Fruit fly (Drosophila melanogaster) whole organism, embryonic: ENCODE measurements around the gene AMPdeam.

Source experiments
- Adf1 ChIP-seq: fragments of 200-800 bp; sonication (Bioruptor generic); IDR thresholded peaks from 2 replicates; pipeline ENCODE4 v1.3.6; 2022; ENCODE audit warnings: missing biosample characterization, missing genetic modification characterization
- Atf-2 ChIP-seq: fragments of 200-800 bp; sonication (Bioruptor generic); optimal IDR thresholded peaks from 2 replicates; lab custom pipeline; 2016; ENCODE audit warnings: missing biosample characterization, missing genetic modification characterization
- Bgb ChIP-seq: fragments of 200-800 bp; sonication (Bioruptor generic); IDR thresholded peaks from 2 replicates; pipeline ENCODE4 v1.3.6; 2022; ENCODE audit warnings: missing biosample characterization, missing genetic modification characterization; ENCODE audit not compliant: partially characterized antibody
- CG11398 ChIP-seq: fragments of 200-800 bp; sonication (Bioruptor generic); optimal IDR thresholded peaks from 2 replicates; lab custom pipeline; 2016; ENCODE audit warnings: missing biosample characterization, missing genetic modification characterization
- CG11456 ChIP-seq: fragments of 200-800 bp; sonication (Bioruptor generic); IDR thresholded peaks from 3 replicates; pipeline ENCODE4 v1.3.6; 2022; ENCODE audit warnings: missing biosample characterization, missing genetic modification characterization
- CG1233 ChIP-seq: fragments of 200-800 bp; sonication (Bioruptor generic); optimal IDR thresholded peaks from 4 replicates; lab custom pipeline; 2018; ENCODE audit warnings: missing biosample characterization, mild to moderate bottlenecking, missing genetic modification characterization
- CG12391 ChIP-seq: fragments of 200-800 bp; sonication (Bioruptor generic); optimal IDR thresholded peaks from 3 replicates; lab custom pipeline; 2018; ENCODE audit warnings: missing biosample characterization, mild to moderate bottlenecking, missing genetic modification characterization, moderate library complexity
- CG13287 ChIP-seq: fragments of 200-800 bp; sonication (Bioruptor generic); IDR thresholded peaks from 2 replicates; pipeline ENCODE4 v1.3.6; 2022; ENCODE audit warnings: missing biosample characterization, missing genetic modification characterization; ENCODE audit not compliant: partially characterized antibody
- CG13424 ChIP-seq: fragments of 200-800 bp; sonication (Bioruptor generic); optimal IDR thresholded peaks from 2 replicates; lab custom pipeline; 2019; ENCODE audit warnings: missing biosample characterization, mild to moderate bottlenecking, missing genetic modification characterization, moderate library complexity
- CG15269 ChIP-seq: fragments of 200-800 bp; sonication (Bioruptor generic); optimal IDR thresholded peaks from 2 replicates; lab custom pipeline; 2018; ENCODE audit warnings: missing biosample characterization, mild to moderate bottlenecking, missing genetic modification characterization, moderate library complexity
- CG17385 ChIP-seq: fragments of 200-800 bp; sonication (Bioruptor generic); optimal IDR thresholded peaks from 3 replicates; lab custom pipeline; 2018; ENCODE audit warnings: missing biosample characterization, mild to moderate bottlenecking, missing genetic modification characterization
- CG18262 ChIP-seq: fragments of 200-800 bp; optimal IDR thresholded peaks from 3 replicates; lab custom pipeline; 2019; ENCODE audit warnings: missing biosample characterization, mild to moderate bottlenecking, missing genetic modification characterization, moderate library complexity
- CG3163 ChIP-seq: fragments of 200-800 bp; sonication (Bioruptor generic); optimal IDR thresholded peaks from 3 replicates; lab custom pipeline; 2016; ENCODE audit warnings: missing biosample characterization, missing genetic modification characterization
- CG34224 ChIP-seq: fragments of 200-800 bp; sonication (Bioruptor generic); IDR thresholded peaks from 3 replicates; pipeline ENCODE4 v1.3.6; 2022; ENCODE audit warnings: missing biosample characterization, missing genetic modification characterization; ENCODE audit not compliant: partially characterized antibody
- CG4424 ChIP-seq: fragments of 200-800 bp; sonication (Bioruptor generic); optimal IDR thresholded peaks from 3 replicates; lab custom pipeline; 2016; ENCODE audit warnings: missing biosample characterization, missing genetic modification characterization
- CG6765 ChIP-seq: fragments of 200-800 bp; sonication (Bioruptor generic); optimal IDR thresholded peaks from 3 replicates; lab custom pipeline; 2017; ENCODE audit warnings: missing biosample characterization, mild to moderate bottlenecking, missing genetic modification characterization
- CG6813 ChIP-seq: fragments of 200-800 bp; sonication (Bioruptor generic); optimal IDR thresholded peaks from 2 replicates; lab custom pipeline; 2017; ENCODE audit warnings: missing biosample characterization, missing genetic modification characterization, mild to moderate bottlenecking, moderate library complexity, missing genetic modification reagents
- CG7556 ChIP-seq: fragments of 200-800 bp; sonication (Bioruptor generic); optimal IDR thresholded peaks from 2 replicates; lab custom pipeline; 2017; ENCODE audit warnings: missing biosample characterization, mild to moderate bottlenecking, missing genetic modification characterization
- CG7963 ChIP-seq: fragments of 200-800 bp; sonication (Bioruptor generic); IDR thresholded peaks from 3 replicates; pipeline ENCODE4 v1.3.6; 2022; ENCODE audit warnings: missing biosample characterization, missing genetic modification characterization; ENCODE audit not compliant: partially characterized antibody
- CG8359 ChIP-seq: fragments of 200-800 bp; sonication (Bioruptor generic); optimal IDR thresholded peaks from 2 replicates; lab custom pipeline; 2017; ENCODE audit warnings: missing biosample characterization, mild to moderate bottlenecking, missing genetic modification characterization, borderline replicate concordance
- CG9215 ChIP-seq: fragments of 200-800 bp; sonication (Bioruptor generic); IDR thresholded peaks from 2 replicates; pipeline ENCODE4 v1.3.6; 2022; ENCODE audit warnings: missing biosample characterization, missing genetic modification characterization
- D19A ChIP-seq: fragments of 200-800 bp; optimal IDR thresholded peaks from 3 replicates; lab custom pipeline; 2019; ENCODE audit warnings: missing biosample characterization, mild to moderate bottlenecking, missing genetic modification characterization, moderate library complexity
- Dbx ChIP-seq: fragments of 200-800 bp; sonication (Bioruptor generic); IDR thresholded peaks from 3 replicates; pipeline ENCODE4 v1.3.6; 2022; ENCODE audit warnings: missing biosample characterization, missing genetic modification characterization
- Doc3 ChIP-seq: fragments of 200-800 bp; sonication (Bioruptor generic); IDR thresholded peaks from 3 replicates; pipeline ENCODE4 v1.3.6; 2022; ENCODE audit warnings: missing biosample characterization, missing genetic modification characterization; ENCODE audit not compliant: partially characterized antibody
- Drgx ChIP-seq: fragments of 200-800 bp; sonication (Bioruptor generic); IDR thresholded peaks from 2 replicates; pipeline ENCODE4 v1.3.6; 2022; ENCODE audit warnings: missing biosample characterization, missing genetic modification characterization
- Hand ChIP-seq: fragments of 200-800 bp; sonication (Bioruptor generic); optimal IDR thresholded peaks from 2 replicates; lab custom pipeline; 2017; ENCODE audit warnings: mild to moderate bottlenecking, missing biosample characterization, missing genetic modification reagents, missing genetic modification characterization
- MTF-1 ChIP-seq: fragments of 200-800 bp; sonication (Bioruptor generic); optimal IDR thresholded peaks from 2 replicates; lab custom pipeline; 2018; ENCODE audit warnings: missing biosample characterization, mild to moderate bottlenecking, missing genetic modification characterization, borderline replicate concordance
- Nf-YC ChIP-seq: fragments of 200-800 bp; optimal IDR thresholded peaks from 3 replicates; lab custom pipeline; 2019; ENCODE audit warnings: missing biosample characterization, mild to moderate bottlenecking, missing genetic modification characterization, moderate library complexity
- Oaz ChIP-seq: fragments of 200-800 bp; sonication (Bioruptor generic); IDR thresholded peaks from 2 replicates; pipeline ENCODE4 v1.3.6; 2022; ENCODE audit warnings: missing biosample characterization, missing genetic modification characterization
- Opbp ChIP-seq: fragments of 200-800 bp; sonication (Bioruptor generic); IDR thresholded peaks from 3 replicates; pipeline ENCODE4 v1.3.6; 2022; ENCODE audit warnings: missing biosample characterization, missing genetic modification characterization; ENCODE audit not compliant: partially characterized antibody
- PHDP ChIP-seq: fragments of 200-800 bp; sonication (Bioruptor generic); optimal IDR thresholded peaks from 3 replicates; lab custom pipeline; 2018; ENCODE audit warnings: missing biosample characterization, mild to moderate bottlenecking, missing genetic modification characterization, moderate library complexity
- Pdp1 ChIP-seq, 2 experiments: fragments of 200-800 bp; sonication (Bioruptor generic); optimal IDR thresholded peaks; 3 replicates each; lab custom pipeline; 2016; ENCODE audit warnings: missing biosample characterization in 2 of 2, missing genetic modification characterization in 2 of 2, mild to moderate bottlenecking in 1 of 2, moderate library complexity in 1 of 2
- Rx ChIP-seq: fragments of 200-800 bp; sonication (Bioruptor generic); IDR thresholded peaks from 2 replicates; pipeline ENCODE4 v1.3.6; 2022; ENCODE audit warnings: missing biosample characterization, missing genetic modification characterization
- Side ChIP-seq: fragments of 200-800 bp; sonication (Bioruptor generic); optimal IDR thresholded peaks from 2 replicates; lab custom pipeline; 2016; ENCODE audit warnings: missing biosample characterization, missing genetic modification characterization
- Stat92E ChIP-seq, 3 experiments: fragments of >200 bp in 2 of 3; fragments of 200-800 bp in 1 of 3; sonication (Bioruptor generic) in 1 of 3; optimal IDR thresholded peaks; 2 replicates each; lab custom pipeline; 2017 to 2019; ENCODE audit warnings: missing biosample characterization in 3 of 3, missing genetic modification characterization in 3 of 3, mild to moderate bottlenecking in 1 of 3, moderate library complexity in 1 of 3
- chif ChIP-seq, 2 experiments: fragments of 200-800 bp; sonication (Bioruptor generic); optimal IDR thresholded peaks; 3 replicates each; lab custom pipeline; 2016; ENCODE audit warnings: missing biosample characterization in 2 of 2, missing genetic modification characterization in 2 of 2
- crc ChIP-seq: fragments of 200-800 bp; sonication (Bioruptor generic); optimal IDR thresholded peaks from 2 replicates; lab custom pipeline; 2016; ENCODE audit warnings: missing biosample characterization, missing genetic modification characterization
- cwo ChIP-seq: fragments of 200-800 bp; sonication (Bioruptor generic); optimal IDR thresholded peaks from 3 replicates; lab custom pipeline; 2017; ENCODE audit warnings: missing biosample characterization, missing genetic modification characterization, mild to moderate bottlenecking, moderate library complexity, missing genetic modification reagents
- da ChIP-seq: fragments of 200-800 bp; sonication (Bioruptor generic); optimal IDR thresholded peaks from 2 replicates; lab custom pipeline; 2016; ENCODE audit warnings: missing biosample characterization, missing genetic modification characterization
- dpn ChIP-seq, 2 experiments: fragments of 200-800 bp; sonication (Bioruptor generic); optimal IDR thresholded peaks; 3 replicates each; lab custom pipeline; 2016; ENCODE audit warnings: missing biosample characterization in 2 of 2, missing genetic modification characterization in 2 of 2
- gcm ChIP-seq: fragments of 200-800 bp; sonication (Bioruptor generic); optimal IDR thresholded peaks from 2 replicates; lab custom pipeline; 2019; ENCODE audit warnings: missing biosample characterization, mild to moderate bottlenecking, missing genetic modification characterization, moderate library complexity
- gro ChIP-seq: fragments of 200-800 bp; sonication (Bioruptor generic); optimal IDR thresholded peaks from 2 replicates; lab custom pipeline; 2016; ENCODE audit warnings: missing biosample characterization, missing genetic modification characterization
- h ChIP-seq: fragments of >200 bp; optimal IDR thresholded peaks from 2 replicates; lab custom pipeline; 2017
- kni ChIP-seq: fragments of 200-800 bp; sonication (Bioruptor generic); optimal IDR thresholded peaks from 3 replicates; lab custom pipeline; 2017; ENCODE audit warnings: mild to moderate bottlenecking, missing biosample characterization, missing genetic modification reagents, missing genetic modification characterization
- nerfin-1 ChIP-seq: fragments of 200-800 bp; sonication (Bioruptor generic); optimal IDR thresholded peaks from 3 replicates; lab custom pipeline; 2019; ENCODE audit warnings: missing biosample characterization, mild to moderate bottlenecking, missing genetic modification characterization, moderate library complexity
- pnt ChIP-seq: fragments of 200-800 bp; sonication (Bioruptor generic); optimal IDR thresholded peaks from 3 replicates; lab custom pipeline; 2016; ENCODE audit warnings: missing biosample characterization, missing genetic modification characterization
- sens ChIP-seq: fragments of 200-800 bp; sonication (Bioruptor generic); peaks from one replicate; lab custom pipeline; 2016; ENCODE audit warnings: missing biosample characterization, missing genetic modification characterization
- tgo ChIP-seq: fragments of 200-800 bp; sonication (Bioruptor generic); IDR thresholded peaks from 3 replicates; pipeline ENCODE4 v1.3.6; 2022; ENCODE audit warnings: missing biosample characterization, missing genetic modification characterization

Gene AMPdeam

dm6 chrX:13788973-13789682 lies 56.5 kb downstream of the AMPdeam start (continued):
- TF ChIP-seq tgo (GFP tag; lab: Robert Waterston, UW): 0 out of 3 replicates have a peak, but pooled peaks have one; percentile 19
- no peak for TF ChIP-seq cwo (GFP tag; lab: Kevin White, UChicago)
- TF ChIP-seq Dbx (GFP tag; lab: Robert Waterston, UW): peak; percentile 35; the same call in 1 of the 3 replicates
- peak; percentile 75 for TF ChIP-seq kni (GFP tag; lab: Kevin White, UChicago)
- peak; percentile 6 for TF ChIP-seq CG11398
- peak; percentile 38 for TF ChIP-seq CG13424 (tag; lab: Kevin White, UChicago)
- no peak for TF ChIP-seq CG34224 (GFP tag; lab: Robert Waterston, UW)
- TF ChIP-seq chif (GFP tag; optimal IDR thresholded peaks at IDR 0.05; lab: Kevin White, UChicago): no peak
- 0 out of 2 replicates have a peak, but pooled peaks have one; percentile 23 for TF ChIP-seq CG9215 (GFP tag; lab: Robert Waterston, UW)
- no peak for TF ChIP-seq Bgb
- peak; percentile 9 to 29 for TF ChIP-seq Pdp1 (GFP tag; optimal IDR thresholded peaks at IDR 0.05; lab: Kevin White, UChicago)
- no peak for TF ChIP-seq CG13287 (GFP tag; lab: Robert Waterston, UW)
- peak; percentile 61 for TF ChIP-seq D19A (tag; lab: Kevin White, UChicago)
- no peak for TF ChIP-seq Doc3
- peak; percentile 26 for TF ChIP-seq CG15269 (tag; lab: Kevin White, UChicago)
- no peak for TF ChIP-seq Drgx (GFP tag; lab: Robert Waterston, UW)
- TF ChIP-seq Nf-YC (tag; lab: Kevin White, UChicago): peak; percentile 28
- no peak for TF ChIP-seq Opbp
- peak; percentile 34 for TF ChIP-seq pnt
- TF ChIP-seq CG6765 (GFP tag; lab: Kevin White, UChicago): no peak
- TF ChIP-seq CG4424 (GFP tag; lab: Kevin White, UChicago): peak; percentile 38
- TF ChIP-seq PHDP (tag; lab: Kevin White, UChicago): peak; percentile 23
- peak; percentile 63 for TF ChIP-seq CG7556 (GFP tag; lab: Kevin White, UChicago)
- no peak for TF ChIP-seq Rx (GFP tag; lab: Robert Waterston, UW)
- TF ChIP-seq Oaz (GFP tag; lab: Robert Waterston, UW): no peak
- TF ChIP-seq sens: peak; percentile 88
- peak; percentile 89 for TF ChIP-seq nerfin-1
- TF ChIP-seq gro (GFP tag; lab: Kevin White, UChicago): no peak
- TF ChIP-seq dpn (GFP tag; optimal IDR thresholded peaks at IDR 0.05; lab: Kevin White, UChicago): peak; percentile 22 to 45
- no peak for TF ChIP-seq da (GFP tag; lab: Kevin White, UChicago)
- no peak for TF ChIP-seq CG1233 (GFP tag; lab: Kevin White, UChicago)
- TF ChIP-seq Hand (GFP tag; lab: Kevin White, UChicago): peak; percentile 11
- TF ChIP-seq CG6813 (GFP tag; lab: Kevin White, UChicago): no peak
- TF ChIP-seq CG7963 (GFP tag; lab: Robert Waterston, UW): no peak
- TF ChIP-seq CG8359 (GFP tag; lab: Kevin White, UChicago): no peak
- no peak for TF ChIP-seq Adf1 (GFP tag; lab: Robert Waterston, UW)
- TF ChIP-seq Stat92E (GFP tag; optimal IDR thresholded peaks at IDR 0.05; lab: Kevin White, UChicago): no peak
- TF ChIP-seq MTF-1 (GFP tag; lab: Kevin White, UChicago): no peak
- TF ChIP-seq h (lab: Kevin White, UChicago): no peak
- TF ChIP-seq CG12391: peak; percentile 39
- TF ChIP-seq crc (GFP tag; lab: Kevin White, UChicago): peak; percentile 2
- peak; percentile 42 for TF ChIP-seq Side (GFP tag; lab: Kevin White, UChicago)
- TF ChIP-seq CG11456 (GFP tag; lab: Robert Waterston, UW): no peak
- TF ChIP-seq CG3163: no peak
- TF ChIP-seq CG17385: peak; percentile 60
- TF ChIP-seq gcm: no peak
- TF ChIP-seq CG18262: peak; percentile 39
- peak; percentile 9 for TF ChIP-seq Atf-2 (GFP tag; lab: Kevin White, UChicago)
